Fruit fly (Drosophila melanogaster) S2 (cell line): Measurements from ENCODE around the gene CG12523.

Experiments used
- CG8478 ChIP-seq: fragments of >200 bp; optimal IDR thresholded peaks from 2 replicates; lab custom pipeline; 2018
- CTCF ChIP-seq, 2 experiments: fragments of >200 bp; optimal IDR thresholded peaks; 2 replicates each; lab custom pipeline; 2018

DNA sequence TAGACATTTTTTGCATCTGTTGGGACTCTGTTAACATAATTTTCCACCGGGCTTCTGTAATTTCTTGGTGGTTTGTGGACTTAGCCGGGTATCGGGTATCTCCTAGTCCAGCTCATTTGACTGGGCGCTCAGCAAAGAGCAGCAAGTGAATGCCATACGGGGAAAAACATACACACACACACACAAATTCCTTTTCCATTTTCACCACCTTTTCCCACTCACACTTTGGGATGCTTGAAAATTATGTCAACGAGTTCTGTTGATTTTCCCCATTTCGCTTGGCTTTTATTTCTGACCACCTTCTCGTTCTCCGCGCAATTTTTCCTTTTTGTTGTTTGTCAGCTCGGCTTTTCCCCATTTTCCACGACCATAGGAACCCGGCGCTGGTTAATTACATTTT, 10.9 kb downstream of the CG12523 start:
- TF ChIP-seq CTCF (optimal IDR thresholded peaks at IDR 0.05; lab: Kevin White, UChicago) (no peak), CG8478 (lab: Kevin White, UChicago) (no peak)
